Worm (Caenorhabditis elegans) whole organism, L2 larva: Measurements from ENCODE around the gene VB0395L.1.

Experiments used
- ama-1 ChIP-seq: fragments of 150-350 bp; optimal IDR thresholded peaks from 2 replicates; lab custom pipeline; 2018; ENCODE audit warnings: inconsistent platforms
- ceh-16 ChIP-seq: fragments of 150-350 bp; optimal IDR thresholded peaks from 2 replicates; lab custom pipeline; 2014; ENCODE audit warnings: missing biosample characterization, missing genetic modification characterization
- egl-27 ChIP-seq: sonication (generic microtip); optimal IDR thresholded peaks from 3 replicates; lab custom pipeline; 2017; ENCODE audit warnings: missing biosample characterization, missing genetic modification reagents, missing genetic modification characterization
- elt-1 ChIP-seq: fragments of 150-350 bp; optimal IDR thresholded peaks from 2 replicates; lab custom pipeline; 2014; ENCODE audit warnings: missing biosample characterization, missing genetic modification characterization
- lin-39 ChIP-seq: fragments of 150-350 bp; optimal IDR thresholded peaks from 2 replicates; lab custom pipeline; 2014; ENCODE audit warnings: missing biosample characterization, missing genetic modification reagents, missing genetic modification characterization
- mbf-1 ChIP-seq: sonication (generic microtip); optimal IDR thresholded peaks from 2 replicates; lab custom pipeline; 2017; ENCODE audit warnings: missing biosample characterization, missing genetic modification characterization
- nhr-23 ChIP-seq: fragments of 150-350 bp; optimal IDR thresholded peaks from 2 replicates; lab custom pipeline; 2014; ENCODE audit warnings: missing biosample characterization, missing genetic modification reagents, missing genetic modification characterization
- skn-1 ChIP-seq: sonication (generic microtip); optimal IDR thresholded peaks from 2 replicates; lab custom pipeline; 2017; ENCODE audit warnings: missing biosample characterization, missing genetic modification characterization
- sma-3 ChIP-seq: sonication (generic microtip); optimal IDR thresholded peaks from 2 replicates; lab custom pipeline; 2016; ENCODE audit warnings: missing genetic modification reagents, missing genetic modification characterization, missing compliant biosample characterization
- unc-39 ChIP-seq: fragments of 150-350 bp; optimal IDR thresholded peaks from 2 replicates; lab custom pipeline; 2014; ENCODE audit warnings: missing biosample characterization, missing genetic modification characterization
- unc-62 ChIP-seq: fragments of 150-350 bp; optimal IDR thresholded peaks from 2 replicates; lab custom pipeline; 2014; ENCODE audit warnings: missing biosample characterization, missing genetic modification reagents, missing genetic modification characterization
- zag-1 ChIP-seq: fragments of 150-350 bp; optimal IDR thresholded peaks from 2 replicates; lab custom pipeline; 2014; ENCODE audit warnings: missing biosample characterization, missing genetic modification characterization
- ztf-11 ChIP-seq: sonication (generic microtip); optimal IDR thresholded peaks from 2 replicates; lab custom pipeline; 2017; ENCODE audit warnings: missing biosample characterization, missing genetic modification characterization
- ztf-4 ChIP-seq: fragments of 150-350 bp; optimal IDR thresholded peaks from 2 replicates; lab custom pipeline; 2014; ENCODE audit warnings: missing biosample characterization, missing genetic modification characterization

- no peak for TF ChIP-seq unc-62 (GFP tag; lab: Kevin White, UChicago)
- no peak for TF ChIP-seq egl-27
- no peak for TF ChIP-seq nhr-23 (tag; lab: Kevin White, UChicago)
- TF ChIP-seq zag-1 (tag; lab: Kevin White, UChicago) = no peak
- no peak for TF ChIP-seq elt-1 (tag; lab: Kevin White, UChicago)
- no peak for TF ChIP-seq unc-39 (tag; lab: Kevin White, UChicago)
- TF ChIP-seq skn-1 (tag; lab: Kevin White, UChicago) = no peak
- TF ChIP-seq mbf-1 (tag; lab: Kevin White, UChicago) = no peak
- TF ChIP-seq ztf-11 = no peak
- no peak for TF ChIP-seq ceh-16 (tag; lab: Kevin White, UChicago)
- TF ChIP-seq ztf-4 (tag; lab: Kevin White, UChicago) = no peak
- no peak for TF ChIP-seq ama-1
- TF ChIP-seq lin-39 (tag; lab: Kevin White, UChicago) = no peak
- no peak for TF ChIP-seq sma-3 (GFP tag; lab: Kevin White, UChicago)
These were observed 42.1 kb upstream of the VB0395L.1 start, which contains the start of gene T27A8.2 for ce11 chrX:16058845-16059244.
